Worm (Caenorhabditis elegans) whole organism, L4 larva: ENCODE results near the gene pfs-2.

Source experiments
- F10B5.3 ChIP-seq: sonication (generic microtip); optimal IDR thresholded peaks from 2 replicates; lab custom pipeline; 2016; ENCODE audit warnings: mild to moderate bottlenecking, missing genetic modification characterization, missing compliant biosample characterization
- F26F4.8 ChIP-seq: fragments of 200-800 bp; sonication (Bioruptor generic); conservative IDR thresholded peaks from 2 replicates; pipeline ENCODE4 v1.3.6; 2022; ENCODE audit warnings: missing genetic modification characterization, missing compliant biosample characterization
- F44E2.7 ChIP-seq: fragments of 200-800 bp; sonication (Bioruptor generic); IDR thresholded peaks from 2 replicates; pipeline ENCODE4 v2.1.2; 2022; ENCODE audit warnings: missing genetic modification characterization, missing compliant biosample characterization
- F49E8.2 ChIP-seq: sonication (generic microtip); optimal IDR thresholded peaks from 2 replicates; lab custom pipeline; 2016; ENCODE audit warnings: missing compliant biosample characterization, mild to moderate bottlenecking, missing genetic modification characterization, borderline replicate concordance
- T26A8.4 ChIP-seq: fragments of 200-800 bp; sonication (Bioruptor generic); IDR thresholded peaks from 2 replicates; pipeline ENCODE4 v1.3.6; 2022; ENCODE audit warnings: missing genetic modification characterization, missing compliant biosample characterization
- Y105C5A.15 ChIP-seq: fragments of 200-800 bp; sonication (Bioruptor generic); IDR thresholded peaks from 2 replicates; pipeline ENCODE4 v1.3.6; 2022; ENCODE audit warnings: missing genetic modification characterization, missing compliant biosample characterization
- Y5F2A.4 ChIP-seq: fragments of 200-800 bp; sonication (Bioruptor generic); optimal IDR thresholded peaks from 2 replicates; lab custom pipeline; 2018; ENCODE audit warnings: mild to moderate bottlenecking, missing genetic modification characterization, missing compliant biosample characterization
- Y75B8A.6 ChIP-seq: fragments of 200-800 bp; sonication (Bioruptor generic); IDR thresholded peaks from 2 replicates; pipeline ENCODE4 v1.3.6; 2022; ENCODE audit warnings: missing genetic modification reagents, missing genetic modification characterization, missing compliant biosample characterization
- ZK337.2 ChIP-seq: fragments of 200-800 bp; sonication (Bioruptor generic); IDR thresholded peaks from 2 replicates; pipeline ENCODE4 v1.3.6; 2022; ENCODE audit warnings: missing genetic modification reagents, missing genetic modification characterization, missing compliant biosample characterization
- ZK546.5 ChIP-seq, 2 experiments: sonication (generic microtip); optimal IDR thresholded peaks; 2 replicates each; lab custom pipeline; 2017; ENCODE audit warnings: missing biosample characterization in 2 of 2, missing genetic modification characterization in 2 of 2
- aha-1 ChIP-seq: fragments of 150-350 bp; peaks from one replicate; lab custom pipeline; 2014; ENCODE audit warnings: missing biosample characterization, missing genetic modification characterization
- ama-1 ChIP-seq: fragments of 150-350 bp; optimal IDR thresholded peaks from 2 replicates; lab custom pipeline; 2014; ENCODE audit warnings: inconsistent platforms, mixed read lengths
- arid-1 ChIP-seq: fragments of 200-800 bp; sonication (Bioruptor generic); conservative IDR thresholded peaks from 2 replicates; pipeline ENCODE4 v1.3.6; 2022; ENCODE audit warnings: missing genetic modification reagents, missing genetic modification characterization, missing compliant biosample characterization
- ceh-20 ChIP-seq: fragments of 200-800 bp; sonication (Bioruptor generic); IDR thresholded peaks from 2 replicates; pipeline ENCODE4 v1.3.6; 2022; ENCODE audit warnings: missing genetic modification reagents, missing genetic modification characterization, missing compliant biosample characterization
- ceh-44 ChIP-seq: fragments of 200-800 bp; sonication (Bioruptor generic); IDR thresholded peaks from 2 replicates; pipeline ENCODE4 v1.3.6; 2022; ENCODE audit warnings: missing genetic modification reagents, missing genetic modification characterization, missing compliant biosample characterization
- ceh-62 ChIP-seq: sonication (generic microtip); optimal IDR thresholded peaks from 2 replicates; lab custom pipeline; 2017; ENCODE audit warnings: missing biosample characterization, missing genetic modification characterization
- ceh-82 ChIP-seq: sonication (generic microtip); optimal IDR thresholded peaks from 2 replicates; lab custom pipeline; 2017; ENCODE audit warnings: missing biosample characterization, missing genetic modification characterization
- daf-12 ChIP-seq: fragments of 150-350 bp; optimal IDR thresholded peaks from 2 replicates; lab custom pipeline; 2014; ENCODE audit warnings: missing biosample characterization, missing genetic modification reagents, missing genetic modification characterization
- daf-19 ChIP-seq: fragments of 200-800 bp; sonication (Bioruptor generic); conservative IDR thresholded peaks from 2 replicates; pipeline ENCODE4 v1.3.6; 2022; ENCODE audit warnings: missing genetic modification characterization, missing compliant biosample characterization
- daf-8 ChIP-seq: fragments of 200-800 bp; sonication (Bioruptor generic); IDR thresholded peaks from 2 replicates; pipeline ENCODE4 v1.3.6; 2022; ENCODE audit warnings: missing genetic modification characterization, missing compliant biosample characterization
- dpl-1 ChIP-seq: fragments of 150-350 bp; optimal IDR thresholded peaks from 2 replicates; lab custom pipeline; 2014; ENCODE audit warnings: missing biosample characterization, missing genetic modification reagents, missing genetic modification characterization
- duxl-1 ChIP-seq: sonication (generic microtip); optimal IDR thresholded peaks from 2 replicates; lab custom pipeline; 2016; ENCODE audit warnings: mild to moderate bottlenecking, missing genetic modification characterization, moderate library complexity, missing compliant biosample characterization; ENCODE audit not compliant: poor library complexity
- egl-27 ChIP-seq: sonication (generic microtip); optimal IDR thresholded peaks from 3 replicates; lab custom pipeline; 2017; ENCODE audit warnings: missing biosample characterization, missing genetic modification reagents, missing genetic modification characterization
- fkh-10 ChIP-seq: fragments of 150-350 bp; optimal IDR thresholded peaks from 2 replicates; lab custom pipeline; 2014; ENCODE audit warnings: missing biosample characterization, missing genetic modification reagents, missing genetic modification characterization
- hif-1 ChIP-seq, 2 experiments: sonication (generic microtip); optimal IDR thresholded peaks; 2 replicates each; lab custom pipeline; 2016 to 2017; ENCODE audit warnings: missing compliant biosample characterization in 2 of 2, missing genetic modification characterization in 2 of 2, missing genetic modification reagents in 2 of 2, missing genotype in 2 of 2, mild to moderate bottlenecking in 1 of 2
- hlh-30 ChIP-seq: sonication (generic microtip); optimal IDR thresholded peaks from 2 replicates; lab custom pipeline; 2017; ENCODE audit warnings: antibody characterized with exemption, mild to moderate bottlenecking, missing genetic modification characterization, missing compliant biosample characterization; ENCODE audit not compliant: insufficient read depth
- lin-1 ChIP-seq: fragments of 200-800 bp; sonication (Bioruptor generic); IDR thresholded peaks from 2 replicates; pipeline ENCODE4 v1.3.6; 2022; ENCODE audit warnings: missing genetic modification reagents, missing genetic modification characterization, missing compliant biosample characterization
- lin-38 ChIP-seq: fragments of 200-800 bp; sonication (Bioruptor generic); IDR thresholded peaks from 2 replicates; pipeline ENCODE4 v1.3.6; 2022; ENCODE audit warnings: missing genetic modification reagents, missing genetic modification characterization, missing compliant biosample characterization
- lin-39 ChIP-seq: fragments of 150-350 bp; optimal IDR thresholded peaks from 2 replicates; lab custom pipeline; 2014; ENCODE audit warnings: missing biosample characterization, missing genetic modification reagents, missing genetic modification characterization
- lsy-2 ChIP-seq, 2 experiments: fragments of 150-350 bp in 1 of 2; sonication (generic microtip) in 1 of 2; optimal IDR thresholded peaks; 2 replicates each; lab custom pipeline; 2014 to 2017; ENCODE audit warnings: missing biosample characterization in 2 of 2, missing genetic modification characterization in 2 of 2
- madf-5 ChIP-seq, 2 experiments: fragments of 200-800 bp; sonication (Bioruptor generic); IDR thresholded peaks; 2 replicates each; pipeline ENCODE4 v1.3.6; 2022; ENCODE audit warnings: missing compliant biosample characterization in 2 of 2, missing genetic modification characterization in 2 of 2
- mdt-29 ChIP-seq: fragments of 200-800 bp; sonication (Bioruptor generic); IDR thresholded peaks from 2 replicates; pipeline ENCODE4 v1.3.6; 2022; ENCODE audit warnings: missing genetic modification reagents, missing genetic modification characterization, missing compliant biosample characterization
- mep-1 ChIP-seq: fragments of 150-350 bp; sonication (generic microtip); optimal IDR thresholded peaks from 3 replicates; lab custom pipeline; 2014; ENCODE audit warnings: missing biosample characterization, missing genetic modification characterization
- nhr-10 ChIP-seq: fragments of 150-350 bp; optimal IDR thresholded peaks from 2 replicates; lab custom pipeline; 2014; ENCODE audit warnings: missing biosample characterization, missing genetic modification characterization
- nhr-102 ChIP-seq: sonication (generic microtip); optimal IDR thresholded peaks from 2 replicates; lab custom pipeline; 2016; ENCODE audit warnings: mild to moderate bottlenecking, missing genetic modification characterization, moderate library complexity, missing compliant biosample characterization
- nhr-11 ChIP-seq: fragments of 150-350 bp; optimal IDR thresholded peaks from 2 replicates; lab custom pipeline; 2014; ENCODE audit warnings: missing biosample characterization, missing genetic modification characterization
- nhr-25 ChIP-seq: sonication (generic microtip); optimal IDR thresholded peaks from 2 replicates; lab custom pipeline; 2017; ENCODE audit warnings: missing genetic modification characterization, mild to moderate bottlenecking, missing compliant biosample characterization, antibody characterized with exemption, moderate library complexity, borderline replicate concordance; ENCODE audit not compliant: insufficient read depth
- nhr-41 ChIP-seq: fragments of 200-800 bp; sonication (Bioruptor generic); IDR thresholded peaks from 2 replicates; pipeline ENCODE4 v1.3.6; 2022; ENCODE audit warnings: missing genetic modification reagents, missing genetic modification characterization, missing compliant biosample characterization
- nhr-42 ChIP-seq: fragments of 200-800 bp; sonication (Bioruptor generic); IDR thresholded peaks from 2 replicates; pipeline ENCODE4 v1.3.6; 2022; ENCODE audit warnings: missing genetic modification characterization, missing compliant biosample characterization
- nhr-77 ChIP-seq: fragments of 150-350 bp; optimal IDR thresholded peaks from 2 replicates; lab custom pipeline; 2014; ENCODE audit warnings: missing biosample characterization, missing genetic modification characterization
- php-3 ChIP-seq: fragments of 200-800 bp; sonication (Bioruptor generic); IDR thresholded peaks from 2 replicates; pipeline ENCODE4 v1.3.6; 2022; ENCODE audit warnings: missing genetic modification reagents, missing genetic modification characterization, missing compliant biosample characterization
- set-16 ChIP-seq: fragments of 200-800 bp; sonication (Bioruptor generic); IDR thresholded peaks from 2 replicates; pipeline ENCODE4 v1.3.6; 2022; ENCODE audit warnings: missing genetic modification reagents, missing genetic modification characterization, missing compliant biosample characterization
- spr-1 ChIP-seq: sonication (generic microtip); optimal IDR thresholded peaks from 2 replicates; lab custom pipeline; 2016; ENCODE audit warnings: mild to moderate bottlenecking, missing genetic modification characterization, missing compliant biosample characterization
- spr-3 ChIP-seq: fragments of 200-800 bp; sonication (Bioruptor generic); optimal IDR thresholded peaks from 2 replicates; lab custom pipeline; 2018; ENCODE audit warnings: mild to moderate bottlenecking, missing genetic modification characterization, missing compliant biosample characterization
- tag-97 ChIP-seq: fragments of 200-800 bp; sonication (Bioruptor generic); IDR thresholded peaks from 2 replicates; pipeline ENCODE4 v1.3.6; 2022; ENCODE audit warnings: missing genetic modification characterization, missing compliant biosample characterization
- unc-39 ChIP-seq: sonication (generic microtip); optimal IDR thresholded peaks from 2 replicates; lab custom pipeline; 2017; ENCODE audit warnings: missing biosample characterization, missing genetic modification characterization
- vab-7 ChIP-seq: fragments of 200-800 bp; sonication (Bioruptor generic); IDR thresholded peaks from 2 replicates; pipeline ENCODE4 v1.3.6; 2022; ENCODE audit warnings: missing genetic modification reagents, missing genetic modification characterization, missing compliant biosample characterization
- zip-11 ChIP-seq: fragments of 200-800 bp; sonication (Bioruptor generic); IDR thresholded peaks from 2 replicates; pipeline ENCODE4 v1.3.6; 2022; ENCODE audit warnings: missing genetic modification characterization, missing compliant biosample characterization
- zip-2 ChIP-seq: fragments of 150-350 bp; optimal IDR thresholded peaks from 2 replicates; lab custom pipeline; 2014; ENCODE audit warnings: missing biosample characterization, missing genetic modification characterization
- ztf-11 ChIP-seq: fragments of 150-350 bp; optimal IDR thresholded peaks from 2 replicates; lab custom pipeline; 2014; ENCODE audit warnings: missing biosample characterization, missing genetic modification characterization
- ztf-7 ChIP-seq: fragments of 150-350 bp; optimal IDR thresholded peaks from 2 replicates; lab custom pipeline; 2014; ENCODE audit warnings: missing biosample characterization, missing genetic modification characterization

Gene pfs-2

ce11 chrII:14349356-14349923, 8.7 kb upstream of the pfs-2 start, which contains the start of the genes Y54G11A.17, lin-7 and elof-1 (continued):
- no peak for TF ChIP-seq mdt-29
- no peak for TF ChIP-seq set-16 (GFP tag; lab: Robert Waterston, UW)
- TF ChIP-seq Y105C5A.15 (GFP tag; lab: Robert Waterston, UW), result no peak
- no peak for TF ChIP-seq lin-39 (tag; lab: Kevin White, UChicago)
- TF ChIP-seq duxl-1, result peak; percentile 32
- no peak for TF ChIP-seq F44E2.7 (GFP tag; lab: Robert Waterston, UW)
- TF ChIP-seq vab-7, result peak; percentile 60; the same call in 1 of the 2 replicates
- TF ChIP-seq dpl-1 (GFP tag; lab: Kevin White, UChicago), result peak; percentile 89
- TF ChIP-seq hlh-30 (tag; lab: Kevin White, UChicago), result peak; percentile 92
- TF ChIP-seq nhr-25 (tag; lab: Kevin White, UChicago), result peak; percentile 65
- TF ChIP-seq ceh-82 (tag; lab: Kevin White, UChicago), result no peak
- no peak for TF ChIP-seq daf-12 (tag; lab: Kevin White, UChicago)
- TF ChIP-seq zip-11 (GFP tag; lab: Robert Waterston, UW), result no peak
- TF ChIP-seq F10B5.3 (tag; lab: Kevin White, UChicago), result no peak
- no peak for TF ChIP-seq F49E8.2 (tag; lab: Kevin White, UChicago)
- no peak for TF ChIP-seq F26F4.8 (GFP tag; lab: Robert Waterston, UW)
- TF ChIP-seq unc-39 (tag; lab: Kevin White, UChicago), result no peak
- peak; percentile 51; the same call in 1 of the 2 replicates for TF ChIP-seq T26A8.4 (GFP tag; lab: Robert Waterston, UW)
- peak; percentile 89 for TF ChIP-seq nhr-42 (GFP tag; lab: Robert Waterston, UW)
- peak; percentile 71 for TF ChIP-seq arid-1
- TF ChIP-seq aha-1 (tag; lab: Kevin White, UChicago), result peak; percentile 88
- no peak for TF ChIP-seq nhr-41 (GFP tag; lab: Robert Waterston, UW)
- peak; percentile 97 for TF ChIP-seq nhr-77 (tag; lab: Kevin White, UChicago)
- peak; percentile 90 for TF ChIP-seq mep-1 (tag; lab: Kevin White, UChicago)
- TF ChIP-seq zip-2 (tag; lab: Kevin White, UChicago), result no peak
- TF ChIP-seq tag-97, result no peak
- no peak for TF ChIP-seq spr-3 (GFP tag; lab: Kevin White, UChicago)
- no peak for TF ChIP-seq daf-8 (GFP tag; lab: Robert Waterston, UW)
- TF ChIP-seq ama-1 (lab: Kevin White, UChicago), result peak; percentile 88
- peak; percentile 88 for TF ChIP-seq nhr-11 (tag; lab: Kevin White, UChicago)
- peak; percentile 83 for TF ChIP-seq lin-38 (GFP tag; lab: Robert Waterston, UW)
- peak; percentile 97 to 100 for TF ChIP-seq lsy-2 (tag; optimal IDR thresholded peaks at IDR 0.05; lab: Kevin White, UChicago)
- peak; percentile 78 for TF ChIP-seq fkh-10 (GFP tag; lab: Kevin White, UChicago)
- no peak for TF ChIP-seq nhr-10
- TF ChIP-seq madf-5 (GFP tag; IDR thresholded peaks at IDR 0.05; lab: Robert Waterston, UW), result no peak
- 0 out of 2 replicates have a peak, but pooled peaks have one; percentile 14 for TF ChIP-seq php-3 (GFP tag; lab: Robert Waterston, UW)
- TF ChIP-seq Y5F2A.4 (GFP tag; lab: Kevin White, UChicago), result no peak
- peak; percentile 9 for TF ChIP-seq nhr-102 (tag; lab: Kevin White, UChicago)
- TF ChIP-seq ceh-20 (GFP tag; lab: Robert Waterston, UW), result peak; percentile 57; the same call in 1 of the 2 replicates
- TF ChIP-seq ztf-11, result no peak
- no peak for TF ChIP-seq Y75B8A.6 (GFP tag; lab: Robert Waterston, UW)
- TF ChIP-seq ceh-44 (GFP tag; lab: Robert Waterston, UW), result no peak
- TF ChIP-seq ztf-7 (tag; lab: Kevin White, UChicago), result peak; percentile 74
- TF ChIP-seq hif-1 (tag; optimal IDR thresholded peaks at IDR 0.05; lab: Kevin White, UChicago), result peak in 1 of 2 experiments; percentile 85
- TF ChIP-seq ZK337.2, result no peak
- TF ChIP-seq lin-1 (GFP tag; lab: Robert Waterston, UW), result 0 out of 2 replicates have a peak, but pooled peaks have one; percentile 9
- no peak for TF ChIP-seq egl-27
- TF ChIP-seq ceh-62 (tag; lab: Kevin White, UChicago), result no peak
- TF ChIP-seq spr-1 (tag; lab: Kevin White, UChicago), result peak; percentile 17
- no peak for TF ChIP-seq daf-19 (GFP tag; lab: Robert Waterston, UW)
- TF ChIP-seq ZK546.5 (tag; optimal IDR thresholded peaks at IDR 0.05; lab: Kevin White, UChicago), result peak; percentile 46 to 95
